Worm (Caenorhabditis elegans) whole organism, midembryonic: ENCODE results near the gene srh-207.

Source experiments
- T22C8.4 ChIP-seq: fragments of 200-800 bp; sonication (Bioruptor generic); IDR thresholded peaks from 2 replicates; pipeline ENCODE4 v1.3.6; 2022; ENCODE audit warnings: missing genetic modification characterization, missing compliant biosample characterization
- cog-1 ChIP-seq: sonication (generic microtip); optimal IDR thresholded peaks from 2 replicates; lab custom pipeline; 2016; ENCODE audit warnings: missing genetic modification characterization, missing compliant biosample characterization
- flt-1 ChIP-seq: fragments of 200-800 bp; sonication (Bioruptor generic); IDR thresholded peaks from 2 replicates; pipeline ENCODE4 v1.3.6; 2022; ENCODE audit warnings: missing genetic modification characterization, missing compliant biosample characterization
- klf-2 ChIP-seq: fragments of 200-800 bp; sonication (Bioruptor generic); conservative IDR thresholded peaks from 2 replicates; pipeline ENCODE4 v1.3.6; 2022; ENCODE audit warnings: missing genetic modification reagents, missing genetic modification characterization, missing compliant biosample characterization
- med-1 ChIP-seq: sonication (generic microtip); optimal IDR thresholded peaks from 2 replicates; lab custom pipeline; 2017; ENCODE audit warnings: missing genetic modification characterization, mild to moderate bottlenecking, missing compliant biosample characterization, antibody characterized with exemption, missing genetic modification reagents; ENCODE audit not compliant: insufficient read depth
- ref-1 ChIP-seq: fragments of 200-800 bp; sonication (Bioruptor generic); conservative IDR thresholded peaks from 2 replicates; pipeline ENCODE4 v1.3.6; 2022; ENCODE audit warnings: missing genetic modification reagents, missing genetic modification characterization, missing compliant biosample characterization
- tab-1 ChIP-seq: fragments of 200-800 bp; sonication (Bioruptor generic); IDR thresholded peaks from 2 replicates; pipeline ENCODE4 v1.3.6; 2022; ENCODE audit warnings: missing genetic modification characterization, missing compliant biosample characterization
- ztf-23 ChIP-seq: fragments of 200-800 bp; sonication (Bioruptor generic); IDR thresholded peaks from 2 replicates; pipeline ENCODE4 v1.3.6; 2022; ENCODE audit warnings: missing genetic modification reagents, missing genetic modification characterization, missing compliant biosample characterization
- ztf-29 ChIP-seq: fragments of 200-800 bp; sonication (Bioruptor generic); IDR thresholded peaks from 2 replicates; pipeline ENCODE4 v1.3.6; 2022; ENCODE audit warnings: missing genetic modification reagents, missing genetic modification characterization, missing compliant biosample characterization

Gene srh-207

DNA sequence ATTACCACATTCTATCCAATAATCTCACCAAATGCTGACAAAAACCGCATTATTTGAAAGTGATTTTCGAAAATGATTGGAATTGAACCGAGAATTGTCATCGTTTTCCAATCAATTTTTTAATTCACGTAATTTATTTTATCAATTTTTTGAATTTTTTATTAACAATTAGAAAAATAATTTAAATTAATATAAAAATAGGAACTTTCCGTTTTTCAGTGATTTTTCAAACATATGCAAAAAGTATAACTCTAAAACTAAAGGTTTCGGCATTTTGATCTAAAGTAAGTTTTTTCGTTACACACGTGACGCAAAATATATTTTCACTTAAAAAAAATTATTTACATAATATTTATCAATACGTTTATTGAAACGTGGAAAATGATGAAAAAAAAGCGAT, 15.8 kb downstream of the srh-207 start, which contains the start of gene Y51A2B.6:
TSS of gene Y51A2B.6 (minus strand) at position 101 of the 400 bp plus-strand sequence.
- TF ChIP-seq cog-1 (tag; lab: Kevin White, UChicago) (no peak), ref-1 (GFP tag; lab: Robert Waterston, UW) (no peak), ztf-29 (GFP tag; lab: Robert Waterston, UW) (no peak), T22C8.4 (no peak), klf-2 (GFP tag; lab: Robert Waterston, UW) (no peak), ztf-23 (GFP tag; lab: Robert Waterston, UW) (no peak), flt-1 (GFP tag; lab: Robert Waterston, UW) (no peak)

DNA sequence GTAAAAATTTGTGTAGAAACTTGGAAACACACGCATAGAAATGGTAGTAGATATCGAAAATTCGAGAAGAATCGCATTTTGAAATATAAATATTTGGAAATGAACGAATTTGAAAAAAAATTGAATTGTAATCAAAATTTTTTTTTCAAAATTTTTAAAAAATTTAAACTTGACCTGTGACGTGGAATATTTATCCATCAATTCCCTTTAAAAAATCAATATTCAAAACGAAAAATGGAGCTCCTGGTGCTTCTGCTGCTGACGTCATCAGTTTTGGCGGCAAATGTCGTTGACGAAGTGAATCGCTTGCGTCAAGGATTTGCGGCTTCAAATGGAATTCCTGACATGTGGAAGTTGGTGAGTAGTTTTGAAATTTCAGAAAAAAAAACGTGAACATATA, 21.0 kb downstream of the srh-207 start, which contains the start of the genes Y51A2B.4 and Y51A2B.5:
TSS of gene Y51A2B.4 (minus strand) at position 101 of the 400 bp plus-strand sequence.
TSS of gene Y51A2B.5 (plus strand) at position 232 of the 400 bp plus-strand sequence.
- TF ChIP-seq cog-1 (tag; lab: Kevin White, UChicago) (no peak), klf-2 (GFP tag; lab: Robert Waterston, UW) (no peak), T22C8.4 (no peak), ztf-29 (GFP tag; lab: Robert Waterston, UW) (no peak), med-1 (GFP tag; lab: Kevin White, UChicago) (no peak), ref-1 (GFP tag; lab: Robert Waterston, UW) (no peak), tab-1 (GFP tag; lab: Robert Waterston, UW) (no peak), flt-1 (GFP tag; lab: Robert Waterston, UW) (no peak), ztf-23 (GFP tag; lab: Robert Waterston, UW) (no peak)

DNA sequence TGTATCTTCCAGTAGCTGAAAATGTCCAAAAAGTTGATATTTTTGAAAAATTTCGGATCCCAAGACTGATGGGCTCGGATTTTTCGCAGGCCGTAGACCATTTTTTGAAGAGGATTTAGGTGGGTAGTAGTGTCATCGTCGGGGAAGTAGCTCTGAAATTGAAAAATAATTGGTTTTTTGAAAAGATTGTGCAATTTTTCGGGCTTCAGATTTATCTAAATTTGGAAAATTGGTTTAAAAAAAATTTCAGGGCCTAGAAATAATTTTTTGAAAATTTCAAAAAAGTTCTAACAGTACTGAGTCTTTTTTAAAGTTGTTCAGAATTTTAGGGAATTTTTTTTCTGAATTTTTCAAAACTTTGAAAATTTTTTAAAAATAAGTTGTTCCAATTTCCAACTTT, 27.5 kb downstream of the srh-207 start, which contains the start of gene nhr-288:
TSS of gene nhr-288 (minus strand) at position 101 of the 400 bp plus-strand sequence.
- TF ChIP-seq flt-1 (GFP tag; lab: Robert Waterston, UW) (no peak), ztf-23 (GFP tag; lab: Robert Waterston, UW) (no peak), med-1 (GFP tag; lab: Kevin White, UChicago) (no peak), tab-1 (GFP tag; lab: Robert Waterston, UW) (no peak), ztf-29 (GFP tag; lab: Robert Waterston, UW) (no peak), klf-2 (GFP tag; lab: Robert Waterston, UW) (no peak), ref-1 (GFP tag; lab: Robert Waterston, UW) (no peak), T22C8.4 (no peak), cog-1 (tag; lab: Kevin White, UChicago) (no peak)

DNA sequence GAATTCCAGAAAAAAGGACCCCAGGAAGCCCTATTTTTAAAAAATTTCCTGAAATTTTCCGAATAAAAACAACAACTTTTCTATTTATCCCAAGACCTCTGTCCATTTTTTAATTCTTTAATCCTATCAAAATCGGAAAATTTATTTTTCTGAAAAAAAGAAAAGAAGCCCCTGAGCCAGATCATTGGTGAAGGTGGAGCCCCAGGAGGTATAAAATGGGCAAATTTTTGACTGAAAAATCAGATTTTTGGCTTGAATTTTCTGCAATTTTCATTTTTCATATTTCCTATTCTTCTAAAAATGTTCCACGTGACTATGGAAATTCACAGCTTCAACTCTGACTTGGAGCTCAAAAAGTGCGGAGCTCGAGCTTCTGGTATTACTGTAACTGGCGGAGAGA, 31.2 kb downstream of the srh-207 start, which contains the start of gene Y51A2B.8:
TSS of gene Y51A2B.8 (plus strand) at position 301 of the 400 bp plus-strand sequence.
- TF ChIP-seq T22C8.4: no peak
- TF ChIP-seq cog-1 (tag; lab: Kevin White, UChicago): no peak
- no peak for TF ChIP-seq flt-1 (GFP tag; lab: Robert Waterston, UW)
- TF ChIP-seq klf-2 (GFP tag; lab: Robert Waterston, UW): no peak
- TF ChIP-seq ztf-29 (GFP tag; lab: Robert Waterston, UW): no peak
- no peak for TF ChIP-seq med-1 (GFP tag; lab: Kevin White, UChicago)
- TF ChIP-seq ref-1 (GFP tag; lab: Robert Waterston, UW): no peak
- no peak for TF ChIP-seq tab-1 (GFP tag; lab: Robert Waterston, UW)
- no peak for TF ChIP-seq ztf-23 (GFP tag; lab: Robert Waterston, UW)

DNA sequence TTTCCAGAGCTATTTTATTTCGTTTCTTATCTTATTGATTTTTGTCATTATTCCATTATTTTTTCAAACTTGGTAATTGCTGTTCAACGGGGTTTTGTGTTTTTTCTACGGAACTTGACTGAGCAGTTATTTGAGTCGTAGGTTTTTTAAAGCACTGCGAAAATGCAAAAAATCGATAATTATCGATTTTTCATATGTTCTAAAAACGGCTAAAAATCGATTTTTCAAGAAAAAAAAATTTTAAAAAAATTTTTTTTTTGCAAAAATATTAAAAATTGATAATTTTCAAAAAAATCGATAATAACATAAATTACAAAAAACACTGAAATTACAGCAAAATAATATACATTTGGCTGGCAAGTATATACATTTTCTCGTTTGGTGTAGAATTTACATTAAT, 34.5 kb downstream of the srh-207 start:
- TF ChIP-seq tab-1 (GFP tag; lab: Robert Waterston, UW) (no peak), T22C8.4 (peak; percentile 79)

DNA sequence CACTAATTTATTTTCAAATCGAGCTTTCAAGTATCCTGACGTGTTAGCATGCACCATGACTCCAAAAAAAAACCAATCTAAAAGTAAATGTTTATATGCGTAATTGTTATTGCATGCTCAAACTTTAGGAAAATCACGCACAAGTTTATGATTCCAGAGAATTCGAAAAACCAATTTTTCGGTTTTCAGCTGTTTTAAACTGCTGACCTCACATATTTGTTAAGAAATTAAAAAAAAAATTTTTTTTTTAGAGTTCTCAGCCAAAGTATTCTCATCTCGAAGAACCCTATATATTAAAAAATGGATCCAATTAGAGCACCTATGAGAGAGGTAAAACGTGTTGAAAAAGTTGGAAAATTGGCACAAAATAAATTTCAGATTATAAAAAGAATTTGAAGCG, 35.8 kb downstream of the srh-207 start, which contains the start of gene Y51A2B.2:
TSS of gene Y51A2B.2 (plus strand) at position 301 of the 400 bp plus-strand sequence.
- TF ChIP-seq cog-1 (tag; lab: Kevin White, UChicago): no peak
- TF ChIP-seq T22C8.4: no peak
- TF ChIP-seq ztf-29 (GFP tag; lab: Robert Waterston, UW): no peak
- TF ChIP-seq flt-1 (GFP tag; lab: Robert Waterston, UW): no peak
- no peak for TF ChIP-seq ref-1 (GFP tag; lab: Robert Waterston, UW)
- no peak for TF ChIP-seq klf-2 (GFP tag; lab: Robert Waterston, UW)
- TF ChIP-seq tab-1 (GFP tag; lab: Robert Waterston, UW): no peak

DNA sequence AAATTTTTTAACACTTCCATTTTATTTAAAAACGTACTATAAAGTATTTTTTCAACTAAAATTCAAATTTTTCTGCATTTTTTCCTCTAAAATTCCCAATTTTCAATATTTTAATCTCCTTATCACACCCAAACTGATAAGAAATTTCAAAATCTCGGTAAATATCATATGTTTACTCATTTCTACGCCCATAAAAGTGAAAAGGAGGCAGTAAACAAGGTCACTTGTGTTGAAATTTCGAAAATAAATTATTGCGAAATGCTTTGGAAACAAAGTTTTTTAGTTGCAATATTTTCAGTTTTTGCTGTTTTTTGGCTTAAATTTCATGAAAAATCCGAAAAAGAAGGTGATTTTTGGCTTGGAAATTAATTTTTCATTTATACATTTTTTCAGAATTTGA, 38.5 kb downstream of the srh-207 start, which contains the start of gene C08E8.4:
TSS of gene C08E8.4 (plus strand) at position 268 of the 400 bp plus-strand sequence.
- TF ChIP-seq ztf-23 (GFP tag; lab: Robert Waterston, UW): no peak
- TF ChIP-seq T22C8.4: no peak
- TF ChIP-seq med-1 (GFP tag; lab: Kevin White, UChicago): no peak
- TF ChIP-seq flt-1 (GFP tag; lab: Robert Waterston, UW): no peak
- TF ChIP-seq ztf-29 (GFP tag; lab: Robert Waterston, UW): no peak
- no peak for TF ChIP-seq ref-1 (GFP tag; lab: Robert Waterston, UW)
- TF ChIP-seq cog-1 (tag; lab: Kevin White, UChicago): no peak
- no peak for TF ChIP-seq tab-1 (GFP tag; lab: Robert Waterston, UW)
- TF ChIP-seq klf-2 (GFP tag; lab: Robert Waterston, UW): no peak

DNA sequence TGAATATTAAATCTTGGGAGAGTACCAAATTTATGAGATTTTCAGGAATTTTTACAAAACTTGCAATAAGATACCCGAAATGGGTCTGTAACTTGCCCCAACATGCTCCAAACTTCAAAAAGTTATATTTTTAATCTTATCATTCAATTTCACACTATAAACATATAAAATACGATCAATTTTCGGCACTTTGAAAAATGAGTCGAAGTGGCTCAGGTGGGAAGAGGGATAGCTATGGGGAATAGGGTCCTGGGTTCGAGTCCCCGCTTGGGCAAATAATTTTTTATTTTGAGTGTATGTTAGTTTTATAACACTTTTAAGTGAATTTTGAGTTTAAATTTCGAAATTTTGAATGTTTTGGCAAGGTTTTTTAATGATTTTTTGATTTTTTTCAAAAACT, 39.0 kb downstream of the srh-207 start:
- TF ChIP-seq ztf-23 (GFP tag; lab: Robert Waterston, UW) (no peak), ztf-29 (GFP tag; lab: Robert Waterston, UW) (no peak)

DNA sequence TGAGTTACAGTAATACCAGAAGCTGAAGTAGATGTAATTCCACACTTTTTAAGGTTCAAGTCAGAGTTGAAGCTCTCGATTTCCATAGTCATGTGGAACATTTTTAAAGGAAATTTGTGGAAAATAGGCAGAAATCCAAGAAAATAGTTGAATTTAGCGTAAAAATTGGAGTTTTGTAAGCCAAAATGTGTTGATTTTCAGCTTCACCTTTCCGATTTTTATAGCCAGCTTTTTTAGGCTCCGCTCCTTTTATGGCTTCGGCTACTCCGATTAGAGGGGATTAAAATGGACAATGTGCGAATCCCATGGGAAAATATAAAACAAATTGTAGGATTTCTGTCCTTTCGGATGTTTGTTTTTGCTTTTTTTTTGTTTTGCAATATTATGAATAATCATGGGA, 41.7 kb downstream of the srh-207 start, which contains the start of gene C08E8.6:
TSS of gene C08E8.6 (minus strand) at position 101 of the 400 bp plus-strand sequence.
- TF ChIP-seq med-1 (GFP tag; lab: Kevin White, UChicago): no peak
- no peak for TF ChIP-seq cog-1 (tag; lab: Kevin White, UChicago)
- no peak for TF ChIP-seq tab-1 (GFP tag; lab: Robert Waterston, UW)
- TF ChIP-seq T22C8.4: no peak
- TF ChIP-seq ztf-23 (GFP tag; lab: Robert Waterston, UW): no peak
- no peak for TF ChIP-seq klf-2 (GFP tag; lab: Robert Waterston, UW)
- no peak for TF ChIP-seq flt-1 (GFP tag; lab: Robert Waterston, UW)
- TF ChIP-seq ztf-29 (GFP tag; lab: Robert Waterston, UW): no peak
- TF ChIP-seq ref-1 (GFP tag; lab: Robert Waterston, UW): no peak
